Fruit fly (Drosophila melanogaster) S2 (cell line): Measurements from ENCODE around the gene CG42758.

Experiments
- CG8478 ChIP-seq: fragments of >200 bp; optimal IDR thresholded peaks from 2 replicates; lab custom pipeline; 2018
- CTCF ChIP-seq, 2 experiments: fragments of >200 bp; optimal IDR thresholded peaks; 2 replicates each; lab custom pipeline; 2018

DNA sequence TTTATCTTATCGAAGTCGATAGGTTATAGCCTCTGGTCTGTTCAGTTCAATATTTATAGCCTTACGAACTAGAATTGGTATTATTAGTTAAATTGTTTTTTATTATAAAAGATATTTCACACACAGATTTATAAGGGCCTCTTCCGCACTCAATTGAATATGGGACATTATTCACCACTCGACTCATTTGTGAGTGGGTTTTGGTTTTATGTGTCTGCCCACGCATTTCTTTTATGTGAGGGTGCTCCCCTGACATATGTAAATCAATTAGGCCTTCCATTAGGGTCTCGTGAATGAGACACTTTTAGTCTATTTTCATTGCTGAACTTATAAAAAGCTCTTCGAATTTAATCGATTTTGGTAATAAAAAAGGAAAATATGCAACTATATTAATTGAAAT lies 15.6 kb upstream of the CG42758 start:
- TF ChIP-seq CG8478, result no peak
- TF ChIP-seq CTCF (optimal IDR thresholded peaks at IDR 0.05; lab: Kevin White, UChicago), result no peak
